Worm (Caenorhabditis elegans): ENCODE measurements around the gene F43G6.8.

DNA sequence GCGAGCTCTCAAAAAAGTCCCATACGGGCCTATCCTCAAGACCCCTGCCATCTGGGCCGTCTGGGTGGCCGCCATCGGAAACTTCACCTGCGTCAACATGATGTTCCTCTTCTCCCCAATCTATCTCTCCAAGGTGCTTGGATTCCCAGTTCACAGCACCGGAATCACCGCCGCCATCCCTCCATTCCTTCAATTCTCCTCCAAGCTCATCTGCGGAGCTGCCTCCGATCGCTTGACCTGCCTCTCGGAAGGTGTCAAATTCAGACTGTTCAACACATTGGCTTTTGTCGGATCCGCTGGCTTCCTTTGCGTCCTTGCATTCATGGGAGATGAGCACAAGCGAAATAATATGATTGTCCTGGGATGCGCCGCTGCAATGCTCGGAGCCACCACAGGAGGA is 31.1 kb upstream of the F43G6.8 start:
- no peak for TF ChIP-seq dao-5 (tag; optimal IDR thresholded peaks at IDR 0.05)
- TF ChIP-seq him-1 (tag; optimal IDR thresholded peaks at IDR 0.05), result no peak
- no peak for TF ChIP-seq W03F9.2 (tag; optimal IDR thresholded peaks at IDR 0.05)
